Fruit fly (Drosophila melanogaster) whole organism, embryonic: Measurements from ENCODE around the gene pkaap.

Experiments used
- Atf6 ChIP-seq: fragments of 200-800 bp; sonication (Bioruptor generic); IDR thresholded peaks from 2 replicates; pipeline ENCODE4 v1.3.6; 2022; ENCODE audit warnings: missing biosample characterization, missing genetic modification characterization
- CG10431 ChIP-seq: fragments of 200-800 bp; sonication (Bioruptor generic); optimal IDR thresholded peaks from 3 replicates; lab custom pipeline; 2018; ENCODE audit warnings: missing biosample characterization, mild to moderate bottlenecking, missing genetic modification characterization
- CG10543 ChIP-seq: fragments of 200-800 bp; sonication (Bioruptor generic); optimal IDR thresholded peaks from 3 replicates; lab custom pipeline; 2017; ENCODE audit warnings: missing biosample characterization, mild to moderate bottlenecking, missing genetic modification characterization, moderate library complexity
- CG10654 ChIP-seq: fragments of 200-800 bp; sonication (Bioruptor generic); optimal IDR thresholded peaks from 2 replicates; lab custom pipeline; 2016; ENCODE audit warnings: missing biosample characterization, missing genetic modification characterization
- CG13424 ChIP-seq: fragments of 200-800 bp; sonication (Bioruptor generic); optimal IDR thresholded peaks from 2 replicates; lab custom pipeline; 2019; ENCODE audit warnings: missing biosample characterization, mild to moderate bottlenecking, missing genetic modification characterization, moderate library complexity
- CG14860 ChIP-seq: fragments of 200-800 bp; sonication (Bioruptor generic); IDR thresholded peaks from 3 replicates; pipeline ENCODE4 v1.3.6; 2022; ENCODE audit warnings: missing biosample characterization, missing genetic modification characterization; ENCODE audit not compliant: partially characterized antibody
- CG15601 ChIP-seq: fragments of 200-800 bp; sonication (Bioruptor generic); optimal IDR thresholded peaks from 3 replicates; lab custom pipeline; 2019; ENCODE audit warnings: missing biosample characterization, mild to moderate bottlenecking, missing genetic modification characterization, moderate library complexity
- CG1602 ChIP-seq: fragments of 200-800 bp; sonication (Bioruptor generic); optimal IDR thresholded peaks from 3 replicates; lab custom pipeline; 2016; ENCODE audit warnings: missing biosample characterization, missing genetic modification characterization
- CG17912 ChIP-seq: fragments of 200-800 bp; sonication (Bioruptor generic); optimal IDR thresholded peaks from 2 replicates; lab custom pipeline; 2018; ENCODE audit warnings: missing biosample characterization, mild to moderate bottlenecking, missing genetic modification characterization
- CG18619 ChIP-seq: fragments of 200-800 bp; sonication (Bioruptor generic); optimal IDR thresholded peaks from 3 replicates; lab custom pipeline; 2017; ENCODE audit warnings: missing biosample characterization, mild to moderate bottlenecking, missing genetic modification characterization
- CG34224 ChIP-seq: fragments of 200-800 bp; sonication (Bioruptor generic); IDR thresholded peaks from 3 replicates; pipeline ENCODE4 v1.3.6; 2022; ENCODE audit warnings: missing biosample characterization, missing genetic modification characterization; ENCODE audit not compliant: partially characterized antibody
- CG3838 ChIP-seq: fragments of 200-800 bp; sonication (Bioruptor generic); optimal IDR thresholded peaks from 3 replicates; lab custom pipeline; 2016; ENCODE audit warnings: missing biosample characterization, missing genetic modification characterization
- CG4820 ChIP-seq: fragments of 200-800 bp; sonication (Bioruptor generic); optimal IDR thresholded peaks from 3 replicates; lab custom pipeline; 2016; ENCODE audit warnings: missing biosample characterization, missing genetic modification characterization
- CG6813 ChIP-seq: fragments of 200-800 bp; sonication (Bioruptor generic); optimal IDR thresholded peaks from 2 replicates; lab custom pipeline; 2017; ENCODE audit warnings: missing biosample characterization, missing genetic modification characterization, mild to moderate bottlenecking, moderate library complexity, missing genetic modification reagents
- CG7357 ChIP-seq: fragments of 200-800 bp; sonication (Bioruptor generic); IDR thresholded peaks from 3 replicates; pipeline ENCODE4 v1.3.6; 2022; ENCODE audit warnings: missing biosample characterization, missing genetic modification characterization
- CG9609 ChIP-seq: fragments of 200-800 bp; sonication (Bioruptor generic); optimal IDR thresholded peaks from 3 replicates; lab custom pipeline; 2016; ENCODE audit warnings: missing biosample characterization, missing genetic modification characterization
- CG9932 ChIP-seq: fragments of 200-800 bp; sonication (Bioruptor generic); IDR thresholded peaks from 2 replicates; pipeline ENCODE4 v1.3.6; 2022; ENCODE audit warnings: missing biosample characterization, missing genetic modification characterization
- Camta ChIP-seq: fragments of 200-800 bp; sonication (Bioruptor generic); optimal IDR thresholded peaks from 2 replicates; lab custom pipeline; 2016; ENCODE audit warnings: missing biosample characterization, missing genetic modification characterization
- Drgx ChIP-seq: fragments of 200-800 bp; sonication (Bioruptor generic); IDR thresholded peaks from 2 replicates; pipeline ENCODE4 v1.3.6; 2022; ENCODE audit warnings: missing biosample characterization, missing genetic modification characterization
- HLH54F ChIP-seq: fragments of 200-800 bp; sonication (Bioruptor generic); optimal IDR thresholded peaks from 3 replicates; lab custom pipeline; 2016; ENCODE audit warnings: missing biosample characterization, missing genetic modification characterization
- Hey ChIP-seq: fragments of 200-800 bp; sonication (Bioruptor generic); optimal IDR thresholded peaks from 3 replicates; lab custom pipeline; 2018; ENCODE audit warnings: missing biosample characterization, mild to moderate bottlenecking, missing genetic modification characterization
- Hr3 ChIP-seq: fragments of 200-800 bp; sonication (Bioruptor generic); optimal IDR thresholded peaks from 3 replicates; lab custom pipeline; 2016; ENCODE audit warnings: missing biosample characterization, missing genetic modification characterization
- MTF-1 ChIP-seq: fragments of 200-800 bp; sonication (Bioruptor generic); optimal IDR thresholded peaks from 2 replicates; lab custom pipeline; 2018; ENCODE audit warnings: missing biosample characterization, mild to moderate bottlenecking, missing genetic modification characterization, borderline replicate concordance
- Med ChIP-seq: fragments of 200-800 bp; sonication (Bioruptor generic); peaks from one replicate; lab custom pipeline; 2016; ENCODE audit warnings: missing biosample characterization, missing genetic modification characterization, mild to moderate bottlenecking, inconsistent platforms, moderate library complexity
- Meics ChIP-seq: fragments of 200-800 bp; sonication (Bioruptor generic); optimal IDR thresholded peaks from 2 replicates; lab custom pipeline; 2017; ENCODE audit warnings: missing biosample characterization, mild to moderate bottlenecking, missing genetic modification characterization
- Side ChIP-seq: fragments of 200-800 bp; sonication (Bioruptor generic); optimal IDR thresholded peaks from 2 replicates; lab custom pipeline; 2016; ENCODE audit warnings: missing biosample characterization, missing genetic modification characterization
- Xrp1 ChIP-seq: fragments of 200-800 bp; sonication (Bioruptor generic); IDR thresholded peaks from 2 replicates; pipeline ENCODE4 v1.3.6; 2022; ENCODE audit warnings: missing biosample characterization, missing genetic modification characterization
- bcd ChIP-seq: fragments of 200-800 bp; sonication (Bioruptor generic); optimal IDR thresholded peaks from 2 replicates; lab custom pipeline; 2017; ENCODE audit warnings: missing biosample characterization, mild to moderate bottlenecking, missing genetic modification characterization
- bigmax ChIP-seq: fragments of 200-800 bp; sonication (Bioruptor generic); optimal IDR thresholded peaks from 2 replicates; lab custom pipeline; 2018; ENCODE audit warnings: missing biosample characterization, mild to moderate bottlenecking, missing genetic modification characterization
- cas ChIP-seq: fragments of 200-800 bp; sonication (Bioruptor generic); IDR thresholded peaks from 2 replicates; pipeline ENCODE4 v1.3.6; 2022; ENCODE audit warnings: missing biosample characterization, missing genetic modification characterization
- dati ChIP-seq: fragments of 200-800 bp; sonication (Bioruptor generic); IDR thresholded peaks from 2 replicates; pipeline ENCODE4 v1.3.6; 2022; ENCODE audit warnings: missing biosample characterization, missing genetic modification characterization
- dmrt99B ChIP-seq: fragments of 200-800 bp; sonication (Bioruptor generic); optimal IDR thresholded peaks from 2 replicates; lab custom pipeline; 2018; ENCODE audit warnings: missing biosample characterization, mild to moderate bottlenecking, missing genetic modification characterization, moderate library complexity
- dpn ChIP-seq, 2 experiments: fragments of 200-800 bp; sonication (Bioruptor generic); optimal IDR thresholded peaks; 3 replicates each; lab custom pipeline; 2016; ENCODE audit warnings: missing biosample characterization in 2 of 2, missing genetic modification characterization in 2 of 2
- dysf ChIP-seq: fragments of 200-800 bp; sonication (Bioruptor generic); IDR thresholded peaks from 3 replicates; pipeline ENCODE4 v1.3.6; 2022; ENCODE audit warnings: missing biosample characterization, missing genetic modification characterization
- emc ChIP-seq: fragments of 200-800 bp; sonication (Bioruptor generic); optimal IDR thresholded peaks from 2 replicates; lab custom pipeline; 2016; ENCODE audit warnings: missing biosample characterization, missing genetic modification characterization
- eyg ChIP-seq: fragments of 200-800 bp; sonication (Bioruptor generic); optimal IDR thresholded peaks from 3 replicates; lab custom pipeline; 2016; ENCODE audit warnings: missing biosample characterization, missing genetic modification characterization
- gfzf ChIP-seq: fragments of 200-800 bp; sonication (Bioruptor generic); optimal IDR thresholded peaks from 2 replicates; lab custom pipeline; 2016; ENCODE audit warnings: missing biosample characterization, mild to moderate bottlenecking, missing genetic modification characterization, moderate library complexity
- grn ChIP-seq: fragments of 200-800 bp; sonication (Bioruptor generic); optimal IDR thresholded peaks from 3 replicates; lab custom pipeline; 2017; ENCODE audit warnings: missing biosample characterization, missing genetic modification characterization
- hkb ChIP-seq, 2 experiments: fragments of 200-800 bp in 1 of 2; fragments of >200 bp in 1 of 2; sonication (Bioruptor generic) in 1 of 2; IDR thresholded peaks in 1 of 2; optimal IDR thresholded peaks in 1 of 2; 2 replicates each; pipeline versions ENCODE4 v1.3.6 to Lab custom; 2017 to 2022; ENCODE audit warnings: missing biosample characterization in 1 of 2, missing genetic modification characterization in 1 of 2
- insv ChIP-seq, 2 experiments: fragments of 200-800 bp; sonication (Bioruptor generic); optimal IDR thresholded peaks; 3 replicates each; lab custom pipeline; 2016 to 2018; ENCODE audit warnings: missing biosample characterization in 2 of 2, missing genetic modification characterization in 2 of 2
- inv ChIP-seq: fragments of 200-800 bp; sonication (Bioruptor generic); IDR thresholded peaks from 2 replicates; pipeline ENCODE4 v1.3.6; 2022; ENCODE audit warnings: missing biosample characterization, missing genetic modification characterization; ENCODE audit not compliant: partially characterized antibody
- jing ChIP-seq: fragments of 200-800 bp; sonication (Bioruptor generic); optimal IDR thresholded peaks from 2 replicates; lab custom pipeline; 2018; ENCODE audit warnings: missing biosample characterization, mild to moderate bottlenecking, missing genetic modification characterization
- org-1 ChIP-seq: fragments of 200-800 bp; sonication (Bioruptor generic); optimal IDR thresholded peaks from 2 replicates; lab custom pipeline; 2017; ENCODE audit warnings: missing biosample characterization, missing genetic modification characterization
- p53 ChIP-seq: fragments of 200-800 bp; sonication (Bioruptor generic); optimal IDR thresholded peaks from 2 replicates; lab custom pipeline; 2016; ENCODE audit warnings: missing biosample characterization, missing genetic modification characterization
- pho ChIP-seq: fragments of 200-800 bp; sonication (Bioruptor generic); optimal IDR thresholded peaks from 2 replicates; lab custom pipeline; 2016; ENCODE audit warnings: missing biosample characterization, missing genetic modification characterization
- pnt ChIP-seq: fragments of 200-800 bp; sonication (Bioruptor generic); optimal IDR thresholded peaks from 3 replicates; lab custom pipeline; 2016; ENCODE audit warnings: missing biosample characterization, missing genetic modification characterization
- sqz ChIP-seq: fragments of 200-800 bp; sonication (Bioruptor generic); optimal IDR thresholded peaks from 3 replicates; lab custom pipeline; 2018; ENCODE audit warnings: missing biosample characterization, mild to moderate bottlenecking, missing genetic modification characterization
- wdn ChIP-seq: fragments of 200-800 bp; sonication (Bioruptor generic); IDR thresholded peaks from 2 replicates; pipeline ENCODE4 v1.3.6; 2022; ENCODE audit warnings: missing biosample characterization, missing genetic modification characterization

The pkaap gene

dm6 chr2L:16317777-16318610 is 29.9 kb downstream of the pkaap start (continued):
- TF ChIP-seq wdn (0 out of 2 replicates have a peak, but pooled peaks have one; percentile 21), grn (peak; percentile 13), MTF-1 (peak; percentile 70), inv (GFP tag; lab: Robert Waterston, UW) (no peak), CG10431 (GFP tag; lab: Kevin White, UChicago) (peak; percentile 64), dmrt99B (tag; lab: Kevin White, UChicago) (peak; percentile 37), p53 (GFP tag; lab: Kevin White, UChicago) (no peak), Hey (peak; percentile 0), pnt (GFP tag; lab: Kevin White, UChicago) (no peak), Camta (GFP tag; lab: Kevin White, UChicago) (peak; percentile 4), sqz (GFP tag; lab: Kevin White, UChicago) (peak; percentile 53), cas (GFP tag; lab: Robert Waterston, UW) (no peak), CG15601 (tag; lab: Kevin White, UChicago) (peak; percentile 74), bigmax (GFP tag; lab: Kevin White, UChicago) (no peak), pho (GFP tag; lab: Kevin White, UChicago) (peak; percentile 39), dati (no peak), Atf6 (peak; percentile 71), CG1602 (no peak), CG14860 (GFP tag; lab: Robert Waterston, UW) (no peak), Drgx (GFP tag; lab: Robert Waterston, UW) (no peak), dysf (GFP tag; lab: Robert Waterston, UW) (peak; percentile 37; the same call in 1 of the 3 replicates), CG10654 (peak; percentile 43), CG13424 (tag; lab: Kevin White, UChicago) (peak; percentile 26), eyg (GFP tag; lab: Kevin White, UChicago) (peak; percentile 40), CG9609 (no peak), CG9932 (GFP tag; lab: Robert Waterston, UW) (peak; percentile 46; the same call in 1 of the 2 replicates), Hr3 (GFP tag; lab: Kevin White, UChicago) (no peak), CG17912 (GFP tag; lab: Kevin White, UChicago) (peak; percentile 57), CG18619 (GFP tag; lab: Kevin White, UChicago) (peak; percentile 40), emc (no peak), hkb (optimal IDR thresholded peaks at IDR 0.05; lab: Kevin White, UChicago) (no peak), hkb (GFP tag; IDR thresholded peaks at IDR 0.05; lab: Robert Waterston, UW) (peak; percentile 57), gfzf (no peak), CG4820 (GFP tag; lab: Kevin White, UChicago) (no peak), insv (GFP tag; optimal IDR thresholded peaks at IDR 0.05; lab: Kevin White, UChicago) (peak in 1 of 2 experiments; percentile 40), Med (peak; percentile 85), CG6813 (peak; percentile 60), jing (no peak), CG10543 (GFP tag; lab: Kevin White, UChicago) (peak; percentile 79), bcd (GFP tag; lab: Kevin White, UChicago) (peak; percentile 6), CG3838 (peak; percentile 44), org-1 (peak; percentile 20), CG34224 (GFP tag; lab: Robert Waterston, UW) (no peak), Side (peak; percentile 50), CG7357 (GFP tag; lab: Robert Waterston, UW) (no peak), HLH54F (GFP tag; lab: Kevin White, UChicago) (no peak), Xrp1 (GFP tag; lab: Robert Waterston, UW) (peak; percentile 35; the same call in 1 of the 2 replicates), Meics (GFP tag; lab: Kevin White, UChicago) (peak; percentile 55), dpn (GFP tag; optimal IDR thresholded peaks at IDR 0.05; lab: Kevin White, UChicago) (peak; percentile 19 to 39)
